Fruit fly (Drosophila melanogaster) whole organism, embryonic: Measurements from ENCODE around the gene CG1074.

Source experiments
- ATbp ChIP-seq: fragments of 200-800 bp; sonication (Bioruptor generic); optimal IDR thresholded peaks from 2 replicates; lab custom pipeline; 2017; ENCODE audit warnings: missing biosample characterization, mild to moderate bottlenecking, missing genetic modification characterization, missing genetic modification reagents
- CG11247 ChIP-seq: fragments of 200-800 bp; sonication (Bioruptor generic); IDR thresholded peaks from 2 replicates; pipeline ENCODE4 v1.3.6; 2022; ENCODE audit warnings: missing biosample characterization, missing genetic modification characterization
- CG11695 ChIP-seq: fragments of 200-800 bp; sonication (Bioruptor generic); IDR thresholded peaks from 3 replicates; pipeline ENCODE4 v1.3.6; 2022; ENCODE audit warnings: missing biosample characterization, missing genetic modification characterization
- CG14860 ChIP-seq: fragments of 200-800 bp; sonication (Bioruptor generic); IDR thresholded peaks from 3 replicates; pipeline ENCODE4 v1.3.6; 2022; ENCODE audit warnings: missing biosample characterization, missing genetic modification characterization; ENCODE audit not compliant: partially characterized antibody
- CG14965 ChIP-seq: fragments of 200-800 bp; sonication (Bioruptor generic); optimal IDR thresholded peaks from 2 replicates; lab custom pipeline; 2016; ENCODE audit warnings: missing biosample characterization, missing genetic modification characterization, borderline replicate concordance
- CG16779 ChIP-seq: fragments of 200-800 bp; sonication (Bioruptor generic); IDR thresholded peaks from 2 replicates; pipeline ENCODE4 v1.3.6; 2022; ENCODE audit warnings: missing biosample characterization, missing genetic modification characterization
- CG16815 ChIP-seq: fragments of 200-800 bp; sonication (Bioruptor generic); optimal IDR thresholded peaks from 3 replicates; lab custom pipeline; 2017; ENCODE audit warnings: missing biosample characterization, mild to moderate bottlenecking, missing genetic modification characterization
- CG18476 ChIP-seq: fragments of 200-800 bp; sonication (Bioruptor generic); optimal IDR thresholded peaks from 2 replicates; lab custom pipeline; 2016; ENCODE audit warnings: missing biosample characterization, mild to moderate bottlenecking, missing genetic modification characterization
- CG2199 ChIP-seq: fragments of 200-800 bp; sonication (Bioruptor generic); IDR thresholded peaks from 3 replicates; pipeline ENCODE4 v1.3.6; 2022; ENCODE audit warnings: missing biosample characterization, missing genetic modification characterization
- CG2202 ChIP-seq: fragments of 200-800 bp; sonication (Bioruptor generic); optimal IDR thresholded peaks from 2 replicates; lab custom pipeline; 2018; ENCODE audit warnings: missing biosample characterization, mild to moderate bottlenecking, missing genetic modification characterization
- CG32772 ChIP-seq: fragments of 200-800 bp; sonication (Bioruptor generic); IDR thresholded peaks from 2 replicates; pipeline ENCODE4 v1.3.6; 2022; ENCODE audit warnings: missing biosample characterization, missing genetic modification characterization
- CG3847 ChIP-seq: fragments of 200-800 bp; sonication (Bioruptor generic); IDR thresholded peaks from 2 replicates; pipeline ENCODE4 v1.3.6; 2022; ENCODE audit warnings: missing biosample characterization, missing genetic modification characterization
- CG5245 ChIP-seq: fragments of 200-800 bp; sonication (Bioruptor generic); optimal IDR thresholded peaks from 3 replicates; lab custom pipeline; 2016; ENCODE audit warnings: missing biosample characterization, missing genetic modification characterization
- CG6683 ChIP-seq: fragments of 200-800 bp; sonication (Bioruptor generic); optimal IDR thresholded peaks from 2 replicates; lab custom pipeline; 2017; ENCODE audit warnings: missing biosample characterization, mild to moderate bottlenecking, missing genetic modification characterization, missing genetic modification reagents
- CG8924 ChIP-seq: fragments of 200-800 bp; optimal IDR thresholded peaks from 3 replicates; lab custom pipeline; 2019; ENCODE audit warnings: missing biosample characterization, mild to moderate bottlenecking, missing genetic modification characterization, moderate library complexity
- CG9437 ChIP-seq: fragments of 200-800 bp; sonication (Bioruptor generic); optimal IDR thresholded peaks from 2 replicates; lab custom pipeline; 2018; ENCODE audit warnings: missing biosample characterization, mild to moderate bottlenecking, missing genetic modification characterization
- CG9876 ChIP-seq: fragments of 200-800 bp; sonication (Bioruptor generic); optimal IDR thresholded peaks from 2 replicates; lab custom pipeline; 2016; ENCODE audit warnings: missing biosample characterization, missing genetic modification characterization
- CG9932 ChIP-seq: fragments of 200-800 bp; sonication (Bioruptor generic); IDR thresholded peaks from 2 replicates; pipeline ENCODE4 v1.3.6; 2022; ENCODE audit warnings: missing biosample characterization, missing genetic modification characterization
- CoRest ChIP-seq: fragments of 200-800 bp; sonication (Bioruptor generic); optimal IDR thresholded peaks from 3 replicates; lab custom pipeline; 2018; ENCODE audit warnings: missing biosample characterization, mild to moderate bottlenecking, missing genetic modification characterization, moderate library complexity
- Drgx ChIP-seq: fragments of 200-800 bp; sonication (Bioruptor generic); IDR thresholded peaks from 2 replicates; pipeline ENCODE4 v1.3.6; 2022; ENCODE audit warnings: missing biosample characterization, missing genetic modification characterization
- Eip74EF ChIP-seq, 2 experiments: fragments of 200-800 bp in 1 of 2; fragments of >200 bp in 1 of 2; sonication (Bioruptor generic) in 1 of 2; optimal IDR thresholded peaks; 2 replicates each; lab custom pipeline; 2017 to 2019; ENCODE audit warnings: missing biosample characterization in 2 of 2, missing genetic modification characterization in 2 of 2, mild to moderate bottlenecking in 1 of 2, moderate library complexity in 1 of 2
- Fer3 ChIP-seq: fragments of 200-800 bp; sonication (Bioruptor generic); optimal IDR thresholded peaks from 2 replicates; lab custom pipeline; 2018; ENCODE audit warnings: missing biosample characterization, mild to moderate bottlenecking, missing genetic modification characterization, moderate library complexity
- Meics ChIP-seq: fragments of 200-800 bp; sonication (Bioruptor generic); optimal IDR thresholded peaks from 2 replicates; lab custom pipeline; 2017; ENCODE audit warnings: missing biosample characterization, mild to moderate bottlenecking, missing genetic modification characterization
- Poxn ChIP-seq: fragments of 200-800 bp; sonication (Bioruptor generic); IDR thresholded peaks from 2 replicates; pipeline ENCODE4 v1.3.6; 2022; ENCODE audit warnings: missing biosample characterization, missing genetic modification characterization
- Rx ChIP-seq: fragments of 200-800 bp; sonication (Bioruptor generic); IDR thresholded peaks from 2 replicates; pipeline ENCODE4 v1.3.6; 2022; ENCODE audit warnings: missing biosample characterization, missing genetic modification characterization
- aop ChIP-seq: fragments of 200-800 bp; sonication (Bioruptor generic); IDR thresholded peaks from 2 replicates; pipeline ENCODE4 v1.3.6; 2022; ENCODE audit warnings: missing biosample characterization, missing genetic modification characterization
- ase ChIP-seq: fragments of 200-800 bp; sonication (Bioruptor generic); IDR thresholded peaks from 3 replicates; pipeline ENCODE4 v1.3.6; 2022; ENCODE audit warnings: missing biosample characterization, missing genetic modification characterization
- bowl ChIP-seq: fragments of 200-800 bp; sonication (Bioruptor generic); IDR thresholded peaks from 2 replicates; pipeline ENCODE4 v1.3.6; 2022; ENCODE audit warnings: missing biosample characterization, missing genetic modification characterization
- cas ChIP-seq: fragments of 200-800 bp; sonication (Bioruptor generic); IDR thresholded peaks from 2 replicates; pipeline ENCODE4 v1.3.6; 2022; ENCODE audit warnings: missing biosample characterization, missing genetic modification characterization
- en ChIP-seq: fragments of 200-800 bp; sonication (Bioruptor generic); optimal IDR thresholded peaks from 2 replicates; lab custom pipeline; 2016; ENCODE audit warnings: missing biosample characterization, missing genetic modification characterization
- fd102C ChIP-seq: fragments of 200-800 bp; sonication (Bioruptor generic); optimal IDR thresholded peaks from 2 replicates; lab custom pipeline; 2018; ENCODE audit warnings: missing biosample characterization, mild to moderate bottlenecking, missing genetic modification characterization, moderate library complexity
- fd96Cb ChIP-seq: fragments of 200-800 bp; sonication (Bioruptor generic); optimal IDR thresholded peaks from 2 replicates; lab custom pipeline; 2018; ENCODE audit warnings: missing biosample characterization, mild to moderate bottlenecking, missing genetic modification characterization, moderate library complexity
- hbn ChIP-seq: fragments of 200-800 bp; sonication (Bioruptor generic); IDR thresholded peaks from 2 replicates; pipeline ENCODE4 v1.3.6; 2022; ENCODE audit warnings: missing biosample characterization, missing genetic modification characterization; ENCODE audit not compliant: partially characterized antibody
- insv ChIP-seq, 2 experiments: fragments of 200-800 bp; sonication (Bioruptor generic); optimal IDR thresholded peaks; 3 replicates each; lab custom pipeline; 2016 to 2018; ENCODE audit warnings: missing biosample characterization in 2 of 2, missing genetic modification characterization in 2 of 2
- jing ChIP-seq: fragments of 200-800 bp; sonication (Bioruptor generic); optimal IDR thresholded peaks from 2 replicates; lab custom pipeline; 2018; ENCODE audit warnings: missing biosample characterization, mild to moderate bottlenecking, missing genetic modification characterization
- luna ChIP-seq: fragments of 200-800 bp; sonication (Bioruptor generic); optimal IDR thresholded peaks from 2 replicates; lab custom pipeline; 2016; ENCODE audit warnings: missing biosample characterization, missing genetic modification characterization
- nmo ChIP-seq: fragments of 200-800 bp; sonication (Bioruptor generic); optimal IDR thresholded peaks from 2 replicates; lab custom pipeline; 2018; ENCODE audit warnings: missing biosample characterization, mild to moderate bottlenecking, missing genetic modification characterization, moderate library complexity
- peb ChIP-seq: fragments of 200-800 bp; sonication (Bioruptor generic); IDR thresholded peaks from 2 replicates; pipeline ENCODE4 v1.3.6; 2022; ENCODE audit warnings: missing biosample characterization, missing genetic modification characterization
- phol ChIP-seq: fragments of 200-800 bp; sonication (Bioruptor generic); optimal IDR thresholded peaks from 3 replicates; lab custom pipeline; 2018; ENCODE audit warnings: missing biosample characterization, mild to moderate bottlenecking, missing genetic modification characterization, moderate library complexity
- pnt ChIP-seq: fragments of 200-800 bp; sonication (Bioruptor generic); optimal IDR thresholded peaks from 3 replicates; lab custom pipeline; 2016; ENCODE audit warnings: missing biosample characterization, missing genetic modification characterization
- scrt ChIP-seq: fragments of 200-800 bp; sonication (Bioruptor generic); optimal IDR thresholded peaks from 2 replicates; lab custom pipeline; 2018; ENCODE audit warnings: missing biosample characterization, mild to moderate bottlenecking, missing genetic modification characterization, moderate library complexity
- sob ChIP-seq: fragments of 200-800 bp; sonication (Bioruptor generic); IDR thresholded peaks from 2 replicates; pipeline ENCODE4 v1.3.6; 2022; ENCODE audit warnings: missing biosample characterization, missing genetic modification characterization
- sr ChIP-seq: fragments of 200-800 bp; sonication (Bioruptor generic); IDR thresholded peaks from 3 replicates; pipeline ENCODE4 v1.3.6; 2022; ENCODE audit warnings: missing biosample characterization, missing genetic modification characterization
- tgo ChIP-seq: fragments of 200-800 bp; sonication (Bioruptor generic); IDR thresholded peaks from 3 replicates; pipeline ENCODE4 v1.3.6; 2022; ENCODE audit warnings: missing biosample characterization, missing genetic modification characterization
- twi ChIP-seq: fragments of 200-800 bp; optimal IDR thresholded peaks from 2 replicates; lab custom pipeline; 2019; ENCODE audit warnings: missing biosample characterization, mild to moderate bottlenecking, missing genetic modification characterization, moderate library complexity
- tx ChIP-seq: fragments of 200-800 bp; sonication (Bioruptor generic); optimal IDR thresholded peaks from 2 replicates; lab custom pipeline; 2016; ENCODE audit warnings: missing biosample characterization, missing genetic modification characterization
- yki ChIP-seq: fragments of >200 bp; optimal IDR thresholded peaks from 3 replicates; lab custom pipeline; 2018
- zen ChIP-seq: fragments of 200-800 bp; sonication (Bioruptor generic); optimal IDR thresholded peaks from 3 replicates; lab custom pipeline; 2018; ENCODE audit warnings: missing biosample characterization, mild to moderate bottlenecking, missing genetic modification characterization, moderate library complexity
- zen2 ChIP-seq: fragments of 200-800 bp; sonication (Bioruptor generic); IDR thresholded peaks from 3 replicates; pipeline ENCODE4 v1.3.6; 2022; ENCODE audit warnings: missing biosample characterization, missing genetic modification characterization; ENCODE audit not compliant: partially characterized antibody
- zf30C ChIP-seq: fragments of 200-800 bp; sonication (Bioruptor generic); optimal IDR thresholded peaks from 3 replicates; lab custom pipeline; 2018; ENCODE audit warnings: missing biosample characterization, mild to moderate bottlenecking, missing genetic modification characterization

Gene CG1074

dm6 chr3R:4399810-4400496, 33.8 kb upstream of the CG1074 start (continued):
- no peak for TF ChIP-seq CG11695 (GFP tag; lab: Robert Waterston, UW)
- peak; percentile 62 for TF ChIP-seq CoRest
- TF ChIP-seq bowl (GFP tag; lab: Robert Waterston, UW): no peak
- TF ChIP-seq aop (GFP tag; lab: Robert Waterston, UW): no peak
- peak; percentile 40 for TF ChIP-seq CG16815 (GFP tag; lab: Kevin White, UChicago)
- TF ChIP-seq CG2199 (GFP tag; lab: Robert Waterston, UW): no peak
- TF ChIP-seq ATbp (GFP tag; lab: Kevin White, UChicago): no peak
- no peak for TF ChIP-seq tgo (GFP tag; lab: Robert Waterston, UW)
- TF ChIP-seq CG5245 (GFP tag; lab: Kevin White, UChicago): no peak
- TF ChIP-seq sob (GFP tag; lab: Robert Waterston, UW): 0 out of 2 replicates have a peak, but pooled peaks have one; percentile 8
- no peak for TF ChIP-seq tx (GFP tag; lab: Kevin White, UChicago)
- 0 out of 2 replicates have a peak, but pooled peaks have one; percentile 22 for TF ChIP-seq CG3847
- TF ChIP-seq CG9876 (GFP tag; lab: Kevin White, UChicago): no peak
- peak; percentile 7 for TF ChIP-seq CG8924 (tag; lab: Kevin White, UChicago)
- TF ChIP-seq CG9932 (GFP tag; lab: Robert Waterston, UW): peak; percentile 64
- no peak for TF ChIP-seq CG14965 (GFP tag; lab: Kevin White, UChicago)
- TF ChIP-seq jing (GFP tag; lab: Kevin White, UChicago): no peak
- TF ChIP-seq CG18476 (GFP tag; lab: Kevin White, UChicago): no peak
- TF ChIP-seq Poxn (GFP tag; lab: Robert Waterston, UW): no peak
- no peak for TF ChIP-seq twi (tag; lab: Kevin White, UChicago)
- no peak for TF ChIP-seq CG2202 (tag; lab: Kevin White, UChicago)
- TF ChIP-seq Drgx (GFP tag; lab: Robert Waterston, UW): no peak
- no peak for TF ChIP-seq zf30C (GFP tag; lab: Kevin White, UChicago)
- TF ChIP-seq CG11247 (GFP tag; lab: Robert Waterston, UW): no peak
- no peak for TF ChIP-seq CG6683 (GFP tag; lab: Kevin White, UChicago)
- no peak for TF ChIP-seq en (GFP tag; lab: Kevin White, UChicago)
- TF ChIP-seq zen (tag; lab: Kevin White, UChicago): peak; percentile 22
- peak; percentile 69 for TF ChIP-seq nmo
- no peak for TF ChIP-seq CG32772 (GFP tag; lab: Robert Waterston, UW)
- TF ChIP-seq fd96Cb (tag; lab: Kevin White, UChicago): peak; percentile 10
- no peak for TF ChIP-seq ase (GFP tag; lab: Robert Waterston, UW)
- no peak for TF ChIP-seq CG16779
- peak; percentile 64 for TF ChIP-seq phol
- TF ChIP-seq cas: no peak
- TF ChIP-seq luna (GFP tag; lab: Kevin White, UChicago): no peak
- no peak for TF ChIP-seq fd102C
- TF ChIP-seq Eip74EF (GFP tag; optimal IDR thresholded peaks at IDR 0.05; lab: Kevin White, UChicago): no peak
- no peak for TF ChIP-seq pnt
- no peak for TF ChIP-seq sr (GFP tag; lab: Robert Waterston, UW)
- no peak for TF ChIP-seq Fer3 (tag; lab: Kevin White, UChicago)
- no peak for TF ChIP-seq scrt (GFP tag; lab: Kevin White, UChicago)
- TF ChIP-seq zen2 (GFP tag; lab: Robert Waterston, UW): no peak
- no peak for TF ChIP-seq Rx (GFP tag; lab: Robert Waterston, UW)
- TF ChIP-seq insv (GFP tag; optimal IDR thresholded peaks at IDR 0.05; lab: Kevin White, UChicago): no peak
- no peak for TF ChIP-seq peb (GFP tag; lab: Robert Waterston, UW)
- TF ChIP-seq yki: no peak
- TF ChIP-seq Meics (GFP tag; lab: Kevin White, UChicago): no peak
- TF ChIP-seq hbn: 0 out of 2 replicates have a peak, but pooled peaks have one; percentile 46
- TF ChIP-seq CG14860 (GFP tag; lab: Robert Waterston, UW): no peak
- peak; percentile 38 for TF ChIP-seq CG9437
